Fruit fly (Drosophila melanogaster) Kc167 (cell line): ENCODE results near the gene CG42367.

ENCODE experiments used
- Myc ChIP-seq: fragments of >200 bp; optimal IDR thresholded peaks from 2 replicates; lab custom pipeline; 2017; ENCODE audit warnings: missing external identifiers
- Sin3A ChIP-seq: fragments of >200 bp; optimal IDR thresholded peaks from 2 replicates; lab custom pipeline; 2018; ENCODE audit warnings: missing external identifiers
- h ChIP-seq: fragments of >200 bp; optimal IDR thresholded peaks from 3 replicates; lab custom pipeline; 2018; ENCODE audit warnings: missing external identifiers
- insv ChIP-seq: fragments of >200 bp; optimal IDR thresholded peaks from 3 replicates; lab custom pipeline; 2018; ENCODE audit warnings: missing external identifiers

DNA sequence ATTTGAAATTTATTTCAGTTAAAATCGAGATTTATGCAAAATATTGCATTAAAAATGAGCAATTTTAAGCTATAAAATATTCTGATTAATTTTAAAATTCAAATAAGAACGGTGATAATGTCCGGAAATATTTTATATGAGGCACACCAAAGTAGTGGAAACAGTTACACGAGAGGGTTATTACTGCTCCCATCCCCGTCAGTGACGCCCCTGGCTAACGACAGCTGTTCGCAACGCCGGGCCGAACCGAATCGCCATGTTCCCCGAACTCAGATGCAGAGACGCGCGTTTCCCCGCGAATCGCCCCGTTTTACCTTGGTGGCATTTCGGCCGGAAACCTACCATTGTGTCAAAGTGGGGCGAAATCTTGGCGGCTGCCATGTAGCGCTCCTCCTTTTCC is 18.6 kb upstream of the CG42367 start:
- no peak for TF ChIP-seq Sin3A (lab: Kevin White, UChicago)
- TF ChIP-seq Myc (lab: Kevin White, UChicago) = no peak
- no peak for TF ChIP-seq insv (lab: Kevin White, UChicago)
- TF ChIP-seq h = no peak
